Worm (Caenorhabditis elegans): Measurements from ENCODE around the gene ZK792.12.

- TF ChIP-seq med-1 (GFP tag; optimal IDR thresholded peaks at IDR 0.05; ENCODE audit: insufficient read depth) (no peak), flt-1 (GFP tag; IDR thresholded peaks at IDR 0.05) (no peak), T22C8.4 (GFP tag; IDR thresholded peaks at IDR 0.05) (no peak), klf-2 (GFP tag; conservative IDR thresholded peaks at IDR 0.05) (no peak), tab-1 (GFP tag; IDR thresholded peaks at IDR 0.05) (no peak), ref-1 (GFP tag; conservative IDR thresholded peaks at IDR 0.05) (no peak)
These were observed 2.1 kb upstream of the ZK792.12 start for ce11 chrIV:11691524-11691923.
